Worm (Caenorhabditis elegans) whole organism, young adult: ENCODE measurements around the gene sra-26.

Source experiments
- akir-1 ChIP-seq: fragments of 200-800 bp; sonication (Bioruptor generic); optimal IDR thresholded peaks from 2 replicates; lab custom pipeline; 2018; ENCODE audit warnings: mild to moderate bottlenecking, missing genetic modification characterization, moderate library complexity, missing compliant biosample characterization
- ama-1 ChIP-seq, 3 experiments: fragments of 150-350 bp in 1 of 3; sonication (generic microtip) in 2 of 3; optimal IDR thresholded peaks; 2 replicates each; lab custom pipeline; 2014 to 2018; ENCODE audit warnings: missing biosample characterization in 2 of 3, missing genetic modification characterization in 2 of 3, missing genetic modification reagents in 2 of 3
- bed-2 ChIP-seq: fragments of 200-800 bp; sonication (Bioruptor generic); IDR thresholded peaks from 2 replicates; pipeline ENCODE4 v1.3.6; 2022; ENCODE audit warnings: missing genetic modification reagents, missing genetic modification characterization, missing compliant biosample characterization
- gei-17 ChIP-seq: fragments of 200-800 bp; sonication (Bioruptor generic); optimal IDR thresholded peaks from 2 replicates; lab custom pipeline; 2018; ENCODE audit warnings: mild to moderate bottlenecking, missing genetic modification characterization, missing compliant biosample characterization
- lin-35 ChIP-seq, 3 experiments: fragments of 150-350 bp in 2 of 3; sonication (generic microtip) in 1 of 3; optimal IDR thresholded peaks; 2 replicates each; lab custom pipeline; 2014 to 2018; ENCODE audit warnings: missing biosample characterization in 3 of 3, missing genetic modification characterization in 3 of 3, missing genetic modification reagents in 3 of 3
- snpc-4 ChIP-seq, 5 experiments: fragments of 150-350 bp in 1 of 5; sonication (generic microtip) in 4 of 5; optimal IDR thresholded peaks; 2 replicates each; lab custom pipeline; 2014 to 2018; ENCODE audit warnings: missing genetic modification characterization in 5 of 5, missing biosample characterization in 3 of 5, antibody characterized with exemption in 2 of 5, mild to moderate bottlenecking in 2 of 5, missing compliant biosample characterization in 2 of 5, missing genotype in 2 of 5, moderate library complexity in 2 of 5, missing genetic modification reagents in 1 of 5

ce11 chrII:6619007-6619406 lies 32.6 kb downstream of the sra-26 start:
- TF ChIP-seq gei-17 (GFP tag; lab: Kevin White, UChicago) (no peak), snpc-4 (GFP tag; optimal IDR thresholded peaks at IDR 0.05; lab: Kevin White, UChicago) (no peak), snpc-4 (tag; optimal IDR thresholded peaks at IDR 0.05; lab: Kevin White, UChicago) (no peak), lin-35 (GFP tag; optimal IDR thresholded peaks at IDR 0.05; lab: Kevin White, UChicago) (no peak), bed-2 (no peak), ama-1 (optimal IDR thresholded peaks at IDR 0.05; lab: Kevin White, UChicago) (no peak), ama-1 (GFP tag; optimal IDR thresholded peaks at IDR 0.05; lab: Kevin White, UChicago) (no peak), akir-1 (GFP tag; lab: Kevin White, UChicago) (no peak)
